Fruit fly (Drosophila melanogaster): ENCODE data around the gene CG4238.

Gene CG4238

dm6 chr2L:2038253-2038955 is 28.7 kb downstream of the CG4238 start (continued):
- TF ChIP-seq NC2α (GFP tag; optimal IDR thresholded peaks at IDR 0.05) (no peak), onecut (GFP tag; IDR thresholded peaks at IDR 0.05) (peak; percentile 70), grn (GFP tag; optimal IDR thresholded peaks at IDR 0.05) (peak; percentile 30), CG4404 (GFP tag; IDR thresholded peaks at IDR 0.05) (no peak), kay (GFP tag; optimal IDR thresholded peaks at IDR 0.05) (peak; percentile 65), CG4730 (GFP tag; IDR thresholded peaks at IDR 0.05) (no peak), CG2120 (GFP tag; optimal IDR thresholded peaks at IDR 0.05) (no peak), CTCF (GFP tag; optimal IDR thresholded peaks at IDR 0.05) (no peak), ab (GFP tag; optimal IDR thresholded peaks at IDR 0.05) (no peak), Dip3 (GFP tag; optimal IDR thresholded peaks at IDR 0.05) (no peak), tio (GFP tag; optimal IDR thresholded peaks at IDR 0.05) (no peak), pan (optimal IDR thresholded peaks at IDR 0.05) (no peak), pan (GFP tag; optimal IDR thresholded peaks at IDR 0.05 in 1 of 2, IDR thresholded peaks at IDR 0.05 in 1 of 2) (no peak), phol (tag; optimal IDR thresholded peaks at IDR 0.05) (peak; percentile 13), CG3995 (GFP tag; optimal IDR thresholded peaks at IDR 0.05) (peak; percentile 12), CG14050 (GFP tag; IDR thresholded peaks at IDR 0.05) (no peak), CG5245 (GFP tag; optimal IDR thresholded peaks at IDR 0.05) (no peak), CG12104 (GFP tag; optimal IDR thresholded peaks at IDR 0.05) (no peak), CG7271 (tag; optimal IDR thresholded peaks at IDR 0.05) (no peak), CG12236 (GFP tag; optimal IDR thresholded peaks at IDR 0.05) (no peak), row (GFP tag; IDR thresholded peaks at IDR 0.05) (0 out of 3 replicates have a peak, but pooled peaks have one; percentile 12), CG1792 (GFP tag; optimal IDR thresholded peaks at IDR 0.05) (peak; percentile 41), Ada2b (GFP tag; IDR thresholded peaks at IDR 0.05) (no peak), cwo (GFP tag; optimal IDR thresholded peaks at IDR 0.05) (peak; percentile 25), twi (tag; optimal IDR thresholded peaks at IDR 0.05) (no peak), otp (GFP tag; IDR thresholded peaks at IDR 0.05) (0 out of 3 replicates have a peak, but pooled peaks have one; percentile 22), dmrt11E (tag; optimal IDR thresholded peaks at IDR 0.05) (no peak), CG9876 (GFP tag; optimal IDR thresholded peaks at IDR 0.05) (no peak), chinmo (GFP tag; IDR thresholded peaks at IDR 0.05; ENCODE audit: partially characterized antibody) (peak; percentile 90; the same call in 2 of the 4 replicates), gce (GFP tag; IDR thresholded peaks at IDR 0.05) (no peak), CkIIα-i1 (GFP tag; IDR thresholded peaks at IDR 0.05) (no peak), hkb (optimal IDR thresholded peaks at IDR 0.05) (no peak), hkb (GFP tag; IDR thresholded peaks at IDR 0.05) (no peak), Hr78 (GFP tag; optimal IDR thresholded peaks at IDR 0.05) (peak in 1 of 2 experiments; percentile 76), crc (GFP tag; optimal IDR thresholded peaks at IDR 0.05) (no peak), mam (GFP tag; optimal IDR thresholded peaks at IDR 0.05) (no peak), rib (GFP tag; IDR thresholded peaks at IDR 0.05) (no peak), sug (tag; optimal IDR thresholded peaks at IDR 0.05) (peak; percentile 9), CG13123 (GFP tag; optimal IDR thresholded peaks at IDR 0.05) (no peak), nom (GFP tag; optimal IDR thresholded peaks at IDR 0.05) (peak; percentile 10), pnt (GFP tag; optimal IDR thresholded peaks at IDR 0.05) (peak; percentile 2), CG1603 (tag; optimal IDR thresholded peaks at IDR 0.05) (no peak), yki (optimal IDR thresholded peaks at IDR 0.05) (no peak), Nf-YB (GFP tag; optimal IDR thresholded peaks at IDR 0.05) (no peak), CG10654 (GFP tag; optimal IDR thresholded peaks at IDR 0.05) (no peak), vnd (GFP tag; IDR thresholded peaks at IDR 0.05; ENCODE audit: partially characterized antibody) (no peak)
